Worm (Caenorhabditis elegans): ENCODE data around the gene cpsf-4.

Gene cpsf-4

DNA sequence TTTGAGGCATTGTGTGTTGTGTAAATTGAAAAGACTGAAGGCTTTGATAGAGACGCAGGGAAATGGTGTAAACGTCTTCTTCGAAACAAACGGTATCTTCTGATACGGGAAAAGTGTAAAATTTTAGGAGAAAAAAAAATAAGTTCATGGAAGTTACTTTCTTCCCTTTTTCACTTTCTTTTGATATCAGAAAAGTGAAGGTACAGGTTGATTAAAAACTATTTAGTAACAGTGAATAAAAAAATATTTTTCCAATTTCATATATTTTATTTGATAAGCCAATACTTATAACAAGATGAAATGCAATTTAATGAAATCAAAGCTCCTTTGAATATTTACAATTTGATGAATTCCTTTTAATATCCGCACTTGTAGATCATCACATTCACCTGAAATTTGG lies 17.1 kb upstream of the cpsf-4 start, which contains the start of gene col-129:
Gene col-129 (minus strand): TSS at position 101 of the 400 bp plus-strand sequence.
- TF ChIP-seq unc-55 (GFP tag; optimal IDR thresholded peaks at IDR 0.05), result no peak
- no peak for TF ChIP-seq ama-1 (optimal IDR thresholded peaks at IDR 0.05)
- TF ChIP-seq nhr-23 (tag; optimal IDR thresholded peaks at IDR 0.05), result no peak
- TF ChIP-seq egl-27 (tag; optimal IDR thresholded peaks at IDR 0.05), result no peak
- TF ChIP-seq F13H6.1 (tag; optimal IDR thresholded peaks at IDR 0.05), result no peak
- TF ChIP-seq unc-62 (GFP tag; optimal IDR thresholded peaks at IDR 0.05), result no peak
- no peak for TF ChIP-seq nhr-6 (tag; optimal IDR thresholded peaks at IDR 0.05)
- no peak for TF ChIP-seq nhr-25 (tag; optimal IDR thresholded peaks at IDR 0.05)
- TF ChIP-seq elt-1 (tag; optimal IDR thresholded peaks at IDR 0.05), result no peak
- TF ChIP-seq Y55F3AM.14 (GFP tag; optimal IDR thresholded peaks at IDR 0.05), result no peak
- no peak for TF ChIP-seq peb-1 (tag; optimal IDR thresholded peaks at IDR 0.05)
- TF ChIP-seq aly-2 (tag; optimal IDR thresholded peaks at IDR 0.05), result no peak
- no peak for TF ChIP-seq blmp-1 (tag; optimal IDR thresholded peaks at IDR 0.05; ENCODE audit: insufficient read depth)
- no peak for TF ChIP-seq crh-2 (tag; optimal IDR thresholded peaks at IDR 0.05)
- TF ChIP-seq fos-1 (tag; optimal IDR thresholded peaks at IDR 0.05), result no peak
- TF ChIP-seq ceh-16 (tag; optimal IDR thresholded peaks at IDR 0.05), result no peak

DNA sequence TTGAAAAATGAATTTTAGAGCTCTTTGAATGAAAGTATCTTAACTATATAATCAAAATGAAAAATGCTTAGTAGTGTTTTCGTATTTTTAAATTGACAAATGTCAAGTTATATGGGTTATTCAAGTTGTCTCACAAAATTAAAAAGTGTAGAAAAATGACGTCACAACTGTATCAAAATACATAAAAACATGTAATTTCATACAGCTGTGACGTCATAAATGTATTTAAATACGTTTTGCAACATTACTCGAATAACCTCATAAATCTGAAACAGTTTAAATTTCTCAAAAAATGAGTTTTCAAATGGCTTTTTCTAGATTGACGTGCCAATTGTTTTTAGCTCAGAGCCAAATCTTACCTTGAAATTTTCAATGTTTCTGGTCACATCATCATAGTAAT lies 16.5 kb upstream of the cpsf-4 start:
- no peak for TF ChIP-seq unc-55 (GFP tag; optimal IDR thresholded peaks at IDR 0.05)
- TF ChIP-seq zag-1 (tag; optimal IDR thresholded peaks at IDR 0.05), result no peak
- no peak for TF ChIP-seq nhr-237 (tag; optimal IDR thresholded peaks at IDR 0.05)
- no peak for TF ChIP-seq mdl-1 (tag; optimal IDR thresholded peaks at IDR 0.05)
- TF ChIP-seq snpc-4 (tag; optimal IDR thresholded peaks at IDR 0.05), result no peak
- TF ChIP-seq fos-1 (tag; optimal IDR thresholded peaks at IDR 0.05), result no peak
- no peak for TF ChIP-seq Y55F3AM.14 (GFP tag; optimal IDR thresholded peaks at IDR 0.05)
- no peak for TF ChIP-seq C34F6.9 (tag; optimal IDR thresholded peaks at IDR 0.05)
- TF ChIP-seq ztf-11 (tag; optimal IDR thresholded peaks at IDR 0.05), result no peak
- no peak for TF ChIP-seq nhr-23 (tag; optimal IDR thresholded peaks at IDR 0.05)
- no peak for TF ChIP-seq skn-1 (tag; optimal IDR thresholded peaks at IDR 0.05)
- no peak for TF ChIP-seq aly-2 (tag; optimal IDR thresholded peaks at IDR 0.05)
- TF ChIP-seq ztf-1 (GFP tag; conservative IDR thresholded peaks at IDR 0.05), result no peak
- TF ChIP-seq nhr-11 (tag; optimal IDR thresholded peaks at IDR 0.05), result no peak
- TF ChIP-seq mbf-1 (tag; optimal IDR thresholded peaks at IDR 0.05), result no peak
- TF ChIP-seq lsy-2 (tag; optimal IDR thresholded peaks at IDR 0.05), result no peak
- TF ChIP-seq elt-1 (tag; optimal IDR thresholded peaks at IDR 0.05), result no peak
- no peak for TF ChIP-seq blmp-1 (tag; optimal IDR thresholded peaks at IDR 0.05; ENCODE audit: insufficient read depth)

DNA sequence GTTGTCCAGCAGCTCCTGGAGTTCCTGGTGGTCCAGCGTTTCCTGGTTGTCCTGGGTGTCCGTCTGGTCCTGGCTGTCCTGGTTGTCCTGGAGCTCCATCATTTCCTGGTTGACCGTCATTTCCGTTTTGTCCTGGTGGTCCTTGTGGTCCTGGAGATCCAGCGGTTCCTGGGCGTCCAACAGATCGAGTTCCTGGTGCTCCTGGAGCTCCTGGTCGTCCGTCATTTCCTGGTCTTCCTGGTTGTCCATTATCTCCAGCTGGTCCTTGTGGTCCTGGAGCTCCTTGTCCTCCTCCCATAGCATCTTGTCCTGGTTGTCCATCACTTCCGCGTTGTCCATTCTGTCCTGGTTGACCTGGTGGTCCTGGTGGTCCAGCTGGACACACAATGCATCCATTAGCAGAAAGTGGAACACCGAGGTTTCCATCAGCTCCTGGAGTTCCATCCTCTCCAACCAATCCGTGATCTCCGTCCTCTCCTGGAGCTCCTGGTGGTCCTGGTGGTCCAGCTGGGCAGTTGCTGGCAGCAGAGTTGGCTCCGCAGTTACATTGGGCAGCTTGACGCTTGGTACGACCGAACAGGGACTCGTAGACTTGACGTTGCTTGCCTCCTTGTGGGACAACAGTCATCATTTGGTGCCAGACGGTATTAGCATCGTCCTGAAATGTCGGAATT lies 15.9 kb upstream of the cpsf-4 start:
- no peak for TF ChIP-seq unc-39 (tag; optimal IDR thresholded peaks at IDR 0.05)
- TF ChIP-seq peb-1 (tag; optimal IDR thresholded peaks at IDR 0.05), result no peak
- TF ChIP-seq ztf-1 (GFP tag; conservative IDR thresholded peaks at IDR 0.05), result no peak
- TF ChIP-seq nhr-25 (tag; optimal IDR thresholded peaks at IDR 0.05), result no peak
- no peak for TF ChIP-seq elt-3 (tag; optimal IDR thresholded peaks at IDR 0.05)
- TF ChIP-seq aly-2 (tag; optimal IDR thresholded peaks at IDR 0.05), result no peak
- TF ChIP-seq nhr-77 (tag; optimal IDR thresholded peaks at IDR 0.05), result no peak
- no peak for TF ChIP-seq nhr-6 (tag; optimal IDR thresholded peaks at IDR 0.05)
- no peak for TF ChIP-seq nhr-129 (tag; optimal IDR thresholded peaks at IDR 0.05)
- no peak for TF ChIP-seq alr-1 (tag; optimal IDR thresholded peaks at IDR 0.05)
- TF ChIP-seq sem-4 (tag; optimal IDR thresholded peaks at IDR 0.05), result no peak
- no peak for TF ChIP-seq lin-13 (GFP tag; optimal IDR thresholded peaks at IDR 0.05)
- no peak for TF ChIP-seq C34F6.9 (tag; optimal IDR thresholded peaks at IDR 0.05)
- TF ChIP-seq nhr-21 (tag; optimal IDR thresholded peaks at IDR 0.05), result no peak
- TF ChIP-seq ztf-11 (tag; optimal IDR thresholded peaks at IDR 0.05), result no peak
- TF ChIP-seq nhr-10 (tag; optimal IDR thresholded peaks at IDR 0.05), result no peak

DNA sequence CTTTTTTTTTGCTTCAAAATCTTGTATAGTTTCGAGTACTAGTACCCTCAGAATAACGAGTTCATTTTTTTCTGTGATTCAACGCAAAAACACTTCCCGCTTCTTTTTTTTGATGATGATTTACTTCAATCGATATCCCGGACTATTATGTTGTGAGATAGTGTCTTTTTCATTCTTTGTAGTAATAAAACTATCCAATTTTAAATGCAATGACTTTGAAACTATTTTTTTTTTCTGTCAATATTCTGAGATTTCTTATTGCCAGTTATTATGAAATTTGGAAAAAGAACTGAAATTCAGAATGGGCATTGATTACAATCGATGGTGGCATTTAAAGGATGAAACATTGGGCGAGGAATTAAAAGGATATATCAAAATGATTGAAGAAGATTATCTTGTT lies 12.3 kb upstream of the cpsf-4 start, which contains the start of gene M18.3:
Gene M18.3 (plus strand): TSS at position 301 of the 400 bp plus-strand sequence.
- TF ChIP-seq egl-27 (tag; optimal IDR thresholded peaks at IDR 0.05) (no peak), R02D3.7 (tag; optimal IDR thresholded peaks at IDR 0.05) (no peak), elt-3 (tag; optimal IDR thresholded peaks at IDR 0.05) (no peak)

Measured in whole organism, L2 larva.